Worm (Caenorhabditis elegans): ENCODE measurements around the gene D2024.4.

ce11 chrIV:7246553-7246952 lies 15.5 kb downstream of the D2024.4 start, which contains the start of gene col-114:
- TF ChIP-seq dao-5 (tag; optimal IDR thresholded peaks at IDR 0.05), result no peak
- TF ChIP-seq W03F9.2 (tag; optimal IDR thresholded peaks at IDR 0.05), result no peak

Data from whole organism, L4/young adult.